Fruit fly (Drosophila melanogaster): ENCODE measurements around the gene Mob2.

The Mob2 gene

DNA sequence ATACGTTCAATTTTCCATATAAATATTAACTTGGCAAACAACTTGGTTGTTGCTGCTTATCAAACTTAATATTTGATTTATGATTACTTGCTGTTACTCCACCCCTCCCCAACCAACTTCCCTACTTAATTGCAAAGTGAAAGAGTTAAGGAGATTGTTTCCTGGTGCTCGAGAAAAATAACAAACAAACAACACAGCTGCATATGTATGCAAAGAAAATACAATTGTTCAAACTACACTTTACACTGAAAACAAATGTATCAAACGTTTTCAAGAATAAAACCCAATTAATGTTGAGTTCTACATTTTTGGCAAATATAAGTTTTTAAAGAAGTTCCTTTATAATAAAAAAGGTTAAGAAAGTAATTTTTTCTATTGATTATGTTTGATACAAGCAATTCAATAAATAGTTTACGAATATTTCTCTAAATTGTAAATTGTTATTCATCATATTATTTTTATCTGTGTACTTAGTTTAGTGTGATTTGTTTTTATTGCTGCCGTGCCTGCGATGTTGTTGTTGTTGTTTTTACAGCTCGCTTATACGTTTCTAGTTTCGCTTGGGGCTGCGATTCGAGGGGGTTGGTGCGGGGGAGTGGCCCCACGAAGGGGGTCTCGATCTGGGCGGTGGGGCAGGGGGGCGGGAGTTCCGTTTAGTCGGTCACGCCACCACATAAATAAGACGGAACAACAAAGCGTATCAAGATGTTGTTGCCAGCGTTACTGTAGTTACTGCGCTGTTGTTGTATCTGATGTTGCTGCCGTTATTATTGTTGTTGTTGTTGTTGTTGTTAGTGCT, 6.2 kb downstream of the Mob2 start (continued):
- TF ChIP-seq CG10543 (GFP tag; optimal IDR thresholded peaks at IDR 0.05) (peak; percentile 86), Hr51 (GFP tag; optimal IDR thresholded peaks at IDR 0.05) (peak in 1 of 2 experiments; percentile 87), Dref (GFP tag; IDR thresholded peaks at IDR 0.05) (no peak), MESR4 (GFP tag; optimal IDR thresholded peaks at IDR 0.05) (no peak), Opbp (GFP tag; IDR thresholded peaks at IDR 0.05; ENCODE audit: partially characterized antibody) (0 out of 3 replicates have a peak, but pooled peaks have one; percentile 24), vfl (GFP tag; optimal IDR thresholded peaks at IDR 0.05) (no peak), CG12942 (GFP tag; optimal IDR thresholded peaks at IDR 0.05) (peak; percentile 62), CG17612 (GFP tag; IDR thresholded peaks at IDR 0.05) (no peak), zfh1 (GFP tag; IDR thresholded peaks at IDR 0.05) (peak; percentile 33; the same call in 1 of the 3 replicates), disco-r (GFP tag; optimal IDR thresholded peaks at IDR 0.05) (peak; percentile 41), trh (GFP tag; optimal IDR thresholded peaks at IDR 0.05) (peak; percentile 46), jing (GFP tag; optimal IDR thresholded peaks at IDR 0.05) (no peak), maf-S (GFP tag; optimal IDR thresholded peaks at IDR 0.05) (peak; percentile 39), CG4360 (GFP tag; IDR thresholded peaks at IDR 0.05) (peak; percentile 92), CG11696 (GFP tag; IDR thresholded peaks at IDR 0.05) (no peak), Atf-2 (GFP tag; optimal IDR thresholded peaks at IDR 0.05) (peak; percentile 24), CG2199 (GFP tag; IDR thresholded peaks at IDR 0.05) (no peak), Oaz (GFP tag; IDR thresholded peaks at IDR 0.05) (0 out of 2 replicates have a peak, but pooled peaks have one; percentile 12), BEAF-32 (GFP tag; optimal IDR thresholded peaks at IDR 0.05) (no peak), CG3726 (GFP tag; IDR thresholded peaks at IDR 0.05) (no peak; the same call in 2 of the 3 replicates), mld (GFP tag; IDR thresholded peaks at IDR 0.05; ENCODE audit: partially characterized antibody) (no peak), H2.0 (GFP tag; IDR thresholded peaks at IDR 0.05) (no peak), CG17361 (GFP tag; IDR thresholded peaks at IDR 0.05) (peak; percentile 87), tap (tag; optimal IDR thresholded peaks at IDR 0.05) (peak; percentile 60), pita (GFP tag; optimal IDR thresholded peaks at IDR 0.05) (no peak), CG6654 (GFP tag; optimal IDR thresholded peaks at IDR 0.05) (no peak), Bdp1 (GFP tag; optimal IDR thresholded peaks at IDR 0.05) (no peak), her (GFP tag; optimal IDR thresholded peaks at IDR 0.05) (no peak), btn (GFP tag; optimal IDR thresholded peaks at IDR 0.05) (no peak), Hr78 (GFP tag; optimal IDR thresholded peaks at IDR 0.05) (peak in 1 of 2 experiments; percentile 34), CG10321 (GFP tag; IDR thresholded peaks at IDR 0.05) (no peak), HmgD (GFP tag; optimal IDR thresholded peaks at IDR 0.05) (no peak), odd (GFP tag; optimal IDR thresholded peaks at IDR 0.05) (peak; percentile 72), tx (GFP tag; optimal IDR thresholded peaks at IDR 0.05) (peak; percentile 16), Hand (GFP tag; optimal IDR thresholded peaks at IDR 0.05) (peak; percentile 46), al (GFP tag; IDR thresholded peaks at IDR 0.05) (no peak), Blimp-1 (GFP tag; optimal IDR thresholded peaks at IDR 0.05) (peak; percentile 89), tio (GFP tag; optimal IDR thresholded peaks at IDR 0.05) (peak; percentile 67), ara (GFP tag; IDR thresholded peaks at IDR 0.05) (no peak), br (optimal IDR thresholded peaks at IDR 0.05) (no peak), zfh2 (GFP tag; optimal IDR thresholded peaks at IDR 0.05) (no peak), peb (GFP tag; IDR thresholded peaks at IDR 0.05) (peak; percentile 9; the same call in 1 of the 2 replicates), CG9817 (tag; optimal IDR thresholded peaks at IDR 0.05) (peak; percentile 54), Hr39 (optimal IDR thresholded peaks at IDR 0.05) (no peak), CG8089 (GFP tag; optimal IDR thresholded peaks at IDR 0.05) (peak; percentile 42), CG16863 (GFP tag; optimal IDR thresholded peaks at IDR 0.05) (peak; percentile 39), CG6791 (GFP tag; IDR thresholded peaks at IDR 0.05; ENCODE audit: partially characterized antibody) (no peak), phol (tag; optimal IDR thresholded peaks at IDR 0.05) (peak; percentile 87), unc-4 (GFP tag; IDR thresholded peaks at IDR 0.05; ENCODE audit: partially characterized antibody) (no peak), Dp (GFP tag; optimal IDR thresholded peaks at IDR 0.05) (no peak)

All from whole organism, embryonic.